Worm (Caenorhabditis elegans) whole organism, L4 larva: ENCODE data around the gene pax-1.

Experiments used
- F44E2.7 ChIP-seq: fragments of 200-800 bp; sonication (Bioruptor generic); IDR thresholded peaks from 2 replicates; pipeline ENCODE4 v2.1.2; 2022; ENCODE audit warnings: missing genetic modification characterization, missing compliant biosample characterization
- Y5F2A.4 ChIP-seq: fragments of 200-800 bp; sonication (Bioruptor generic); optimal IDR thresholded peaks from 2 replicates; lab custom pipeline; 2018; ENCODE audit warnings: mild to moderate bottlenecking, missing genetic modification characterization, missing compliant biosample characterization
- ama-1 ChIP-seq: fragments of 150-350 bp; optimal IDR thresholded peaks from 2 replicates; lab custom pipeline; 2014; ENCODE audit warnings: inconsistent platforms, mixed read lengths
- attf-4 ChIP-seq: sonication (generic microtip); optimal IDR thresholded peaks from 3 replicates; lab custom pipeline; 2017; ENCODE audit warnings: missing biosample characterization, missing genetic modification characterization
- ceh-28 ChIP-seq: fragments of 150-350 bp; optimal IDR thresholded peaks from 2 replicates; lab custom pipeline; 2014; ENCODE audit warnings: missing biosample characterization, missing genetic modification reagents, missing genetic modification characterization
- ceh-62 ChIP-seq: sonication (generic microtip); optimal IDR thresholded peaks from 2 replicates; lab custom pipeline; 2017; ENCODE audit warnings: missing biosample characterization, missing genetic modification characterization
- ceh-82 ChIP-seq: sonication (generic microtip); optimal IDR thresholded peaks from 2 replicates; lab custom pipeline; 2017; ENCODE audit warnings: missing biosample characterization, missing genetic modification characterization
- ces-1 ChIP-seq: fragments of 150-350 bp; sonication (generic microtip); optimal IDR thresholded peaks from 4 replicates; lab custom pipeline; 2014; ENCODE audit warnings: missing biosample characterization, missing genetic modification reagents, missing genetic modification characterization
- ctbp-1 ChIP-seq: fragments of 200-800 bp; sonication (Bioruptor generic); IDR thresholded peaks from 2 replicates; pipeline ENCODE4 v1.3.6; 2022; ENCODE audit warnings: missing genetic modification reagents, missing genetic modification characterization, missing compliant biosample characterization
- daf-12 ChIP-seq: fragments of 150-350 bp; optimal IDR thresholded peaks from 2 replicates; lab custom pipeline; 2014; ENCODE audit warnings: missing biosample characterization, missing genetic modification reagents, missing genetic modification characterization
- daf-16 ChIP-seq, 3 experiments: sonication (generic microtip); optimal IDR thresholded peaks; 2 replicates each; lab custom pipeline; 2016 to 2017; ENCODE audit warnings: missing genetic modification characterization in 3 of 3, missing genetic modification reagents in 3 of 3, mild to moderate bottlenecking in 2 of 3, missing compliant biosample characterization in 2 of 3, missing biosample characterization in 1 of 3, moderate library complexity in 1 of 3
- daf-19 ChIP-seq: fragments of 200-800 bp; sonication (Bioruptor generic); conservative IDR thresholded peaks from 2 replicates; pipeline ENCODE4 v1.3.6; 2022; ENCODE audit warnings: missing genetic modification characterization, missing compliant biosample characterization
- dmd-6 ChIP-seq: fragments of 200-800 bp; sonication (Bioruptor generic); IDR thresholded peaks from 2 replicates; pipeline ENCODE4 v1.3.6; 2022; ENCODE audit warnings: missing genetic modification reagents, missing genetic modification characterization, missing compliant biosample characterization
- dpl-1 ChIP-seq: fragments of 150-350 bp; optimal IDR thresholded peaks from 2 replicates; lab custom pipeline; 2014; ENCODE audit warnings: missing biosample characterization, missing genetic modification reagents, missing genetic modification characterization
- duxl-1 ChIP-seq: sonication (generic microtip); optimal IDR thresholded peaks from 2 replicates; lab custom pipeline; 2016; ENCODE audit warnings: mild to moderate bottlenecking, missing genetic modification characterization, moderate library complexity, missing compliant biosample characterization; ENCODE audit not compliant: poor library complexity
- egl-27 ChIP-seq: sonication (generic microtip); optimal IDR thresholded peaks from 3 replicates; lab custom pipeline; 2017; ENCODE audit warnings: missing biosample characterization, missing genetic modification reagents, missing genetic modification characterization
- egl-43 ChIP-seq: fragments of 200-800 bp; sonication (Bioruptor generic); IDR thresholded peaks from 2 replicates; pipeline ENCODE4 v1.3.6; 2022; ENCODE audit warnings: missing genetic modification reagents, missing genetic modification characterization, missing compliant biosample characterization
- hif-1 ChIP-seq, 2 experiments: sonication (generic microtip); optimal IDR thresholded peaks; 2 replicates each; lab custom pipeline; 2016 to 2017; ENCODE audit warnings: missing compliant biosample characterization in 2 of 2, missing genetic modification characterization in 2 of 2, missing genetic modification reagents in 2 of 2, missing genotype in 2 of 2, mild to moderate bottlenecking in 1 of 2
- jun-1 ChIP-seq: fragments of 150-350 bp; optimal IDR thresholded peaks from 2 replicates; lab custom pipeline; 2014; ENCODE audit warnings: missing biosample characterization, missing genetic modification reagents, missing genetic modification characterization
- lin-13 ChIP-seq: fragments of 150-350 bp; optimal IDR thresholded peaks from 2 replicates; lab custom pipeline; 2014; ENCODE audit warnings: missing biosample characterization, missing genetic modification reagents, missing genetic modification characterization
- lin-15B ChIP-seq: fragments of 150-350 bp; sonication (generic microtip); optimal IDR thresholded peaks from 3 replicates; lab custom pipeline; 2014; ENCODE audit warnings: missing biosample characterization, missing genetic modification characterization
- lin-38 ChIP-seq: fragments of 200-800 bp; sonication (Bioruptor generic); IDR thresholded peaks from 2 replicates; pipeline ENCODE4 v1.3.6; 2022; ENCODE audit warnings: missing genetic modification reagents, missing genetic modification characterization, missing compliant biosample characterization
- lin-39 ChIP-seq: fragments of 150-350 bp; optimal IDR thresholded peaks from 2 replicates; lab custom pipeline; 2014; ENCODE audit warnings: missing biosample characterization, missing genetic modification reagents, missing genetic modification characterization
- lir-3 ChIP-seq: sonication (generic microtip); optimal IDR thresholded peaks from 2 replicates; lab custom pipeline; 2016; ENCODE audit warnings: mild to moderate bottlenecking, missing genetic modification characterization, missing compliant biosample characterization
- madf-5 ChIP-seq, 2 experiments: fragments of 200-800 bp; sonication (Bioruptor generic); IDR thresholded peaks; 2 replicates each; pipeline ENCODE4 v1.3.6; 2022; ENCODE audit warnings: missing compliant biosample characterization in 2 of 2, missing genetic modification characterization in 2 of 2
- madf-9 ChIP-seq: fragments of 200-800 bp; sonication (Bioruptor generic); conservative IDR thresholded peaks from 2 replicates; pipeline ENCODE4 v1.3.6; 2022; ENCODE audit warnings: missing genetic modification reagents, missing genetic modification characterization, missing compliant biosample characterization
- mep-1 ChIP-seq: fragments of 150-350 bp; sonication (generic microtip); optimal IDR thresholded peaks from 3 replicates; lab custom pipeline; 2014; ENCODE audit warnings: missing biosample characterization, missing genetic modification characterization
- mxl-3 ChIP-seq: fragments of 200-800 bp; sonication (Bioruptor generic); optimal IDR thresholded peaks from 2 replicates; lab custom pipeline; 2018; ENCODE audit warnings: mild to moderate bottlenecking, missing genetic modification characterization, missing compliant biosample characterization
- nhr-10 ChIP-seq: fragments of 150-350 bp; optimal IDR thresholded peaks from 2 replicates; lab custom pipeline; 2014; ENCODE audit warnings: missing biosample characterization, missing genetic modification characterization
- nhr-102 ChIP-seq: sonication (generic microtip); optimal IDR thresholded peaks from 2 replicates; lab custom pipeline; 2016; ENCODE audit warnings: mild to moderate bottlenecking, missing genetic modification characterization, moderate library complexity, missing compliant biosample characterization
- nhr-11 ChIP-seq: fragments of 150-350 bp; optimal IDR thresholded peaks from 2 replicates; lab custom pipeline; 2014; ENCODE audit warnings: missing biosample characterization, missing genetic modification characterization
- nhr-111 ChIP-seq: fragments of 200-800 bp; sonication (Bioruptor generic); optimal IDR thresholded peaks from 2 replicates; lab custom pipeline; 2018; ENCODE audit warnings: mild to moderate bottlenecking, missing genetic modification characterization, missing compliant biosample characterization
- nhr-25 ChIP-seq: sonication (generic microtip); optimal IDR thresholded peaks from 2 replicates; lab custom pipeline; 2017; ENCODE audit warnings: missing genetic modification characterization, mild to moderate bottlenecking, missing compliant biosample characterization, antibody characterized with exemption, moderate library complexity, borderline replicate concordance; ENCODE audit not compliant: insufficient read depth
- nhr-42 ChIP-seq: fragments of 200-800 bp; sonication (Bioruptor generic); IDR thresholded peaks from 2 replicates; pipeline ENCODE4 v1.3.6; 2022; ENCODE audit warnings: missing genetic modification characterization, missing compliant biosample characterization
- nhr-48 ChIP-seq: sonication (generic microtip); optimal IDR thresholded peaks from 2 replicates; lab custom pipeline; 2016; ENCODE audit warnings: mild to moderate bottlenecking, missing genetic modification characterization, missing compliant biosample characterization
- nhr-6 ChIP-seq: fragments of 150-350 bp; optimal IDR thresholded peaks from 2 replicates; lab custom pipeline; 2014; ENCODE audit warnings: missing biosample characterization, missing genetic modification characterization
- nhr-77 ChIP-seq: fragments of 150-350 bp; optimal IDR thresholded peaks from 2 replicates; lab custom pipeline; 2014; ENCODE audit warnings: missing biosample characterization, missing genetic modification characterization
- pha-4 ChIP-seq, 2 experiments: fragments of 150-350 bp in 1 of 2; fragments of 200-800 bp in 1 of 2; sonication (Bioruptor generic) in 1 of 2; IDR thresholded peaks in 1 of 2; optimal IDR thresholded peaks in 1 of 2; 2 replicates each; pipeline versions ENCODE4 v1.3.6 to Lab custom; 2014 to 2022; ENCODE audit warnings: missing genetic modification characterization in 2 of 2, missing genetic modification reagents in 2 of 2, missing biosample characterization in 1 of 2, missing compliant biosample characterization in 1 of 2
- php-3 ChIP-seq: fragments of 200-800 bp; sonication (Bioruptor generic); IDR thresholded peaks from 2 replicates; pipeline ENCODE4 v1.3.6; 2022; ENCODE audit warnings: missing genetic modification reagents, missing genetic modification characterization, missing compliant biosample characterization
- saeg-2 ChIP-seq: fragments of 200-800 bp; sonication (Bioruptor generic); IDR thresholded peaks from 2 replicates; pipeline ENCODE4 v1.3.6; 2022; ENCODE audit warnings: missing genetic modification reagents, missing genetic modification characterization, missing compliant biosample characterization
- set-16 ChIP-seq: fragments of 200-800 bp; sonication (Bioruptor generic); IDR thresholded peaks from 2 replicates; pipeline ENCODE4 v1.3.6; 2022; ENCODE audit warnings: missing genetic modification reagents, missing genetic modification characterization, missing compliant biosample characterization
- snpc-1.2 ChIP-seq: fragments of 200-800 bp; sonication (Bioruptor generic); IDR thresholded peaks from 2 replicates; pipeline ENCODE4 v1.3.6; 2022; ENCODE audit warnings: missing genetic modification reagents, missing genetic modification characterization, missing compliant biosample characterization
- spr-1 ChIP-seq: sonication (generic microtip); optimal IDR thresholded peaks from 2 replicates; lab custom pipeline; 2016; ENCODE audit warnings: mild to moderate bottlenecking, missing genetic modification characterization, missing compliant biosample characterization
- spr-3 ChIP-seq: fragments of 200-800 bp; sonication (Bioruptor generic); optimal IDR thresholded peaks from 2 replicates; lab custom pipeline; 2018; ENCODE audit warnings: mild to moderate bottlenecking, missing genetic modification characterization, missing compliant biosample characterization
- tra-1 ChIP-seq: fragments of 200-800 bp; sonication (Bioruptor generic); IDR thresholded peaks from 2 replicates; pipeline ENCODE4 v1.3.6; 2022; ENCODE audit warnings: missing genetic modification reagents, missing genetic modification characterization, missing compliant biosample characterization
- unc-39 ChIP-seq: sonication (generic microtip); optimal IDR thresholded peaks from 2 replicates; lab custom pipeline; 2017; ENCODE audit warnings: missing biosample characterization, missing genetic modification characterization
- zag-1 ChIP-seq: fragments of 150-350 bp; optimal IDR thresholded peaks from 2 replicates; lab custom pipeline; 2014; ENCODE audit warnings: missing biosample characterization, missing genetic modification characterization
- zfp-2 ChIP-seq: sonication (generic microtip); optimal IDR thresholded peaks from 2 replicates; lab custom pipeline; 2016; ENCODE audit warnings: mild to moderate bottlenecking, missing genetic modification characterization, missing compliant biosample characterization
- zip-11 ChIP-seq: fragments of 200-800 bp; sonication (Bioruptor generic); IDR thresholded peaks from 2 replicates; pipeline ENCODE4 v1.3.6; 2022; ENCODE audit warnings: missing genetic modification characterization, missing compliant biosample characterization
- zip-2 ChIP-seq: fragments of 150-350 bp; optimal IDR thresholded peaks from 2 replicates; lab custom pipeline; 2014; ENCODE audit warnings: missing biosample characterization, missing genetic modification characterization
- ztf-11 ChIP-seq: fragments of 150-350 bp; optimal IDR thresholded peaks from 2 replicates; lab custom pipeline; 2014; ENCODE audit warnings: missing biosample characterization, missing genetic modification characterization
- ztf-7 ChIP-seq: fragments of 150-350 bp; optimal IDR thresholded peaks from 2 replicates; lab custom pipeline; 2014; ENCODE audit warnings: missing biosample characterization, missing genetic modification characterization

The pax-1 gene

DNA sequence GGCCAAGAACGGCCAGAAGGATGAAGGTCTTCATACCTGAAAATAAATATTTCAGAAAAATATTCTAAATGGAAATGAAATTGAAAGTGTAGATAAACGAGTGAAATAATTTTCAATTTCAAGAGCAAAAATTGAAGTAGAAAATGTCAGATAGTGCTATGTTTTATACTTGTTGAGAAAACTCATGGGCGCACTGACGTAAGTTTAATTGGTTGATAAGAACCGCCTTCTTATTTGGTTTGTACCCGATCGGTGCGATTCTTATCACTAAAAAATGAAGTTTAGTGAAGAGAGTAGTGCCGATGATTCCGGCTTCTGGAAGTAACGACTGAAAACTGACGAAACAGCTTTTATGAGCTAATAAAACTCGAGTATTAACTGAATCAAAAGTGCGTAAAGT lies 44.2 kb downstream of the pax-1 start, which contains the start of the genes asp-6 and asp-12:
TSS of gene asp-6 (minus strand) at position 36 of the 400 bp plus-strand sequence.
TSS of gene asp-12 (plus strand) at position 309 of the 400 bp plus-strand sequence.
- TF ChIP-seq dpl-1 (GFP tag; lab: Kevin White, UChicago) = no peak
- no peak for TF ChIP-seq egl-27 (tag; lab: Kevin White, UChicago)
- no peak for TF ChIP-seq tra-1 (GFP tag; lab: Robert Waterston, UW)
- TF ChIP-seq duxl-1 = no peak
- TF ChIP-seq daf-12 (tag; lab: Kevin White, UChicago) = no peak
- TF ChIP-seq nhr-10 = no peak
- TF ChIP-seq saeg-2 (GFP tag; lab: Robert Waterston, UW) = no peak
- TF ChIP-seq ctbp-1 (GFP tag; lab: Robert Waterston, UW) = no peak
- no peak for TF ChIP-seq mxl-3
- no peak for TF ChIP-seq ceh-28 (tag; lab: Kevin White, UChicago)
- TF ChIP-seq ces-1 (GFP tag; lab: Kevin White, UChicago) = no peak
- no peak for TF ChIP-seq jun-1 (tag; lab: Kevin White, UChicago)
- TF ChIP-seq daf-19 (GFP tag; lab: Robert Waterston, UW) = no peak
- no peak for TF ChIP-seq nhr-111 (GFP tag; lab: Kevin White, UChicago)
- peak; percentile 80 for TF ChIP-seq php-3 (GFP tag; lab: Robert Waterston, UW)
- no peak for TF ChIP-seq lin-13
- no peak for TF ChIP-seq zag-1 (tag; lab: Kevin White, UChicago)
- TF ChIP-seq Y5F2A.4 (GFP tag; lab: Kevin White, UChicago) = no peak
- TF ChIP-seq dmd-6 (GFP tag; lab: Robert Waterston, UW) = peak; percentile 84
- TF ChIP-seq zip-11 (GFP tag; lab: Robert Waterston, UW) = no peak
- no peak for TF ChIP-seq F44E2.7 (GFP tag; lab: Robert Waterston, UW)
- no peak for TF ChIP-seq nhr-6 (tag; lab: Kevin White, UChicago)
- TF ChIP-seq zfp-2 (tag; lab: Kevin White, UChicago) = no peak
- no peak for TF ChIP-seq snpc-1.2 (GFP tag; lab: Robert Waterston, UW)
- TF ChIP-seq nhr-42 (GFP tag; lab: Robert Waterston, UW) = no peak
- no peak for TF ChIP-seq set-16
- no peak for TF ChIP-seq ceh-82
- peak; percentile 29 for TF ChIP-seq nhr-48 (tag; lab: Kevin White, UChicago)
- no peak for TF ChIP-seq madf-9 (GFP tag; lab: Robert Waterston, UW)
- TF ChIP-seq nhr-102 (tag; lab: Kevin White, UChicago) = no peak
- TF ChIP-seq spr-3 = no peak
- no peak for TF ChIP-seq ztf-7 (tag; lab: Kevin White, UChicago)
- no peak for TF ChIP-seq daf-16 (GFP tag; optimal IDR thresholded peaks at IDR 0.05; lab: Kevin White, UChicago)
- TF ChIP-seq daf-16 (tag; optimal IDR thresholded peaks at IDR 0.05; lab: Kevin White, UChicago) = peak; percentile 64
- TF ChIP-seq unc-39 (tag; lab: Kevin White, UChicago) = no peak
- TF ChIP-seq madf-5 (GFP tag; IDR thresholded peaks at IDR 0.05; lab: Robert Waterston, UW) = no peak
- TF ChIP-seq lin-38 (GFP tag; lab: Robert Waterston, UW) = no peak
- no peak for TF ChIP-seq attf-4
- TF ChIP-seq pha-4 (GFP tag; IDR thresholded peaks at IDR 0.05; lab: Robert Waterston, UW) = no peak
- TF ChIP-seq pha-4 (tag; optimal IDR thresholded peaks at IDR 0.05; lab: Kevin White, UChicago) = no peak
- no peak for TF ChIP-seq egl-43 (GFP tag; lab: Robert Waterston, UW)
- no peak for TF ChIP-seq hif-1 (tag; optimal IDR thresholded peaks at IDR 0.05; lab: Kevin White, UChicago)
- TF ChIP-seq nhr-11 (tag; lab: Kevin White, UChicago) = no peak
- TF ChIP-seq spr-1 (tag; lab: Kevin White, UChicago) = no peak
- no peak for TF ChIP-seq lin-39 (tag; lab: Kevin White, UChicago)
- no peak for TF ChIP-seq mep-1 (tag; lab: Kevin White, UChicago)
- TF ChIP-seq lir-3 (tag; lab: Kevin White, UChicago) = no peak
- no peak for TF ChIP-seq zip-2 (tag; lab: Kevin White, UChicago)
- no peak for TF ChIP-seq lin-15B
- TF ChIP-seq ztf-11 (tag; lab: Kevin White, UChicago) = no peak
- peak; percentile 78 for TF ChIP-seq nhr-77 (tag; lab: Kevin White, UChicago)
- TF ChIP-seq ama-1 (lab: Kevin White, UChicago) = no peak
- TF ChIP-seq ceh-62 = no peak
- TF ChIP-seq nhr-25 = no peak
